Worm (Caenorhabditis elegans) whole organism, L3 larva: ENCODE results near the gene ZK1320.2.

ENCODE experiments used
- R02D3.7 ChIP-seq: fragments of 150-350 bp; optimal IDR thresholded peaks from 2 replicates; lab custom pipeline; 2014; ENCODE audit warnings: missing biosample characterization, missing genetic modification characterization
- aly-2 ChIP-seq: fragments of 150-350 bp; optimal IDR thresholded peaks from 2 replicates; lab custom pipeline; 2014; ENCODE audit warnings: missing biosample characterization, missing genetic modification characterization
- ama-1 ChIP-seq: fragments of 150-350 bp; optimal IDR thresholded peaks from 2 replicates; lab custom pipeline; 2018
- ceh-16 ChIP-seq: sonication (generic microtip); optimal IDR thresholded peaks from 2 replicates; lab custom pipeline; 2017; ENCODE audit warnings: missing biosample characterization, missing genetic modification characterization
- ceh-28 ChIP-seq: fragments of 150-350 bp; optimal IDR thresholded peaks from 2 replicates; lab custom pipeline; 2014; ENCODE audit warnings: missing biosample characterization, missing genetic modification reagents, missing genetic modification characterization
- daf-12 ChIP-seq: fragments of 150-350 bp; optimal IDR thresholded peaks from 2 replicates; lab custom pipeline; 2014; ENCODE audit warnings: missing biosample characterization, missing genetic modification reagents, missing genetic modification characterization
- egl-27 ChIP-seq: sonication (generic microtip); optimal IDR thresholded peaks from 4 replicates; lab custom pipeline; 2017; ENCODE audit warnings: missing biosample characterization, missing genetic modification reagents, missing genetic modification characterization
- elt-1 ChIP-seq: fragments of 150-350 bp; optimal IDR thresholded peaks from 2 replicates; lab custom pipeline; 2014; ENCODE audit warnings: missing biosample characterization, missing genetic modification characterization
- elt-2 ChIP-seq: sonication (generic microtip); optimal IDR thresholded peaks from 2 replicates; lab custom pipeline; 2016; ENCODE audit warnings: missing genetic modification reagents, mild to moderate bottlenecking, missing genetic modification characterization, missing compliant biosample characterization
- eor-1 ChIP-seq, 2 experiments: fragments of 150-350 bp; optimal IDR thresholded peaks; 2 replicates each; lab custom pipeline; 2014 to 2018; ENCODE audit warnings: missing biosample characterization in 2 of 2, missing genetic modification characterization in 2 of 2
- fkh-10 ChIP-seq: sonication (generic microtip); optimal IDR thresholded peaks from 2 replicates; lab custom pipeline; 2017; ENCODE audit warnings: missing biosample characterization, missing genetic modification reagents, missing genetic modification characterization
- fkh-2 ChIP-seq: fragments of 150-350 bp; optimal IDR thresholded peaks from 2 replicates; lab custom pipeline; 2014; ENCODE audit warnings: missing biosample characterization, missing genetic modification reagents, missing genetic modification characterization
- fos-1 ChIP-seq: fragments of 150-350 bp; optimal IDR thresholded peaks from 2 replicates; lab custom pipeline; 2014; ENCODE audit warnings: missing biosample characterization, missing genetic modification characterization
- hmg-11 ChIP-seq: sonication (generic microtip); optimal IDR thresholded peaks from 2 replicates; lab custom pipeline; 2016; ENCODE audit warnings: missing genetic modification characterization, missing compliant biosample characterization
- jun-1 ChIP-seq: fragments of 150-350 bp; optimal IDR thresholded peaks from 2 replicates; lab custom pipeline; 2014; ENCODE audit warnings: missing biosample characterization, missing genetic modification reagents, missing genetic modification characterization
- lin-15B ChIP-seq: fragments of 150-350 bp; optimal IDR thresholded peaks from 2 replicates; lab custom pipeline; 2014; ENCODE audit warnings: missing biosample characterization, missing genetic modification characterization
- lin-39 ChIP-seq: fragments of 150-350 bp; optimal IDR thresholded peaks from 2 replicates; lab custom pipeline; 2018; ENCODE audit warnings: missing biosample characterization, missing genetic modification reagents, missing genetic modification characterization
- lsy-12 ChIP-seq: sonication (generic microtip); optimal IDR thresholded peaks from 2 replicates; lab custom pipeline; 2016; ENCODE audit warnings: mild to moderate bottlenecking, missing genetic modification characterization, missing compliant biosample characterization
- nfya-1 ChIP-seq: sonication (generic microtip); optimal IDR thresholded peaks from 2 replicates; lab custom pipeline; 2017; ENCODE audit warnings: missing genetic modification characterization, mild to moderate bottlenecking, missing compliant biosample characterization, antibody characterized with exemption, moderate library complexity; ENCODE audit not compliant: insufficient read depth
- nhr-11 ChIP-seq: fragments of 150-350 bp; optimal IDR thresholded peaks from 2 replicates; lab custom pipeline; 2014; ENCODE audit warnings: missing biosample characterization, missing genetic modification characterization
- nhr-23 ChIP-seq: fragments of 150-350 bp; optimal IDR thresholded peaks from 2 replicates; lab custom pipeline; 2014; ENCODE audit warnings: missing biosample characterization, missing genetic modification reagents, missing genetic modification characterization
- nhr-237 ChIP-seq: fragments of 150-350 bp; optimal IDR thresholded peaks from 2 replicates; lab custom pipeline; 2014; ENCODE audit warnings: missing biosample characterization, missing genetic modification characterization
- nhr-25 ChIP-seq: sonication (generic microtip); optimal IDR thresholded peaks from 2 replicates; lab custom pipeline; 2017; ENCODE audit warnings: missing biosample characterization, missing genetic modification characterization
- nhr-28 ChIP-seq: fragments of 150-350 bp; optimal IDR thresholded peaks from 2 replicates; lab custom pipeline; 2014; ENCODE audit warnings: missing biosample characterization, missing genetic modification characterization
- nhr-67 ChIP-seq: fragments of 150-350 bp; optimal IDR thresholded peaks from 2 replicates; lab custom pipeline; 2014; ENCODE audit warnings: missing biosample characterization, missing genetic modification characterization
- nhr-76 ChIP-seq: fragments of 150-350 bp; sonication (generic microtip); optimal IDR thresholded peaks from 5 replicates; lab custom pipeline; 2014; ENCODE audit warnings: missing biosample characterization, missing genetic modification characterization
- pha-4 ChIP-seq: fragments of 150-350 bp; optimal IDR thresholded peaks from 2 replicates; lab custom pipeline; 2014; ENCODE audit warnings: missing biosample characterization, missing genetic modification reagents, missing genetic modification characterization
- pqm-1 ChIP-seq: fragments of 150-350 bp; optimal IDR thresholded peaks from 2 replicates; lab custom pipeline; 2017; ENCODE audit warnings: missing biosample characterization, missing genetic modification characterization, inconsistent platforms
- sea-2 ChIP-seq: fragments of 150-350 bp; sonication (generic microtip); optimal IDR thresholded peaks from 4 replicates; lab custom pipeline; 2014; ENCODE audit warnings: missing biosample characterization, missing genetic modification reagents, missing genetic modification characterization
- skn-1 ChIP-seq: fragments of 150-350 bp; optimal IDR thresholded peaks from 2 replicates; lab custom pipeline; 2014; ENCODE audit warnings: missing biosample characterization, missing genetic modification characterization
- tbx-2 ChIP-seq: sonication (generic microtip); optimal IDR thresholded peaks from 2 replicates; lab custom pipeline; 2016; ENCODE audit warnings: mild to moderate bottlenecking, missing genetic modification characterization, missing compliant biosample characterization
- unc-62 ChIP-seq: fragments of 150-350 bp; sonication (generic microtip); optimal IDR thresholded peaks from 4 replicates; lab custom pipeline; 2014; ENCODE audit warnings: missing biosample characterization, missing genetic modification reagents, missing genetic modification characterization
- zag-1 ChIP-seq: fragments of 150-350 bp; optimal IDR thresholded peaks from 2 replicates; lab custom pipeline; 2014; ENCODE audit warnings: missing biosample characterization, missing genetic modification characterization
- ztf-4 ChIP-seq: fragments of 150-350 bp; optimal IDR thresholded peaks from 2 replicates; lab custom pipeline; 2014; ENCODE audit warnings: missing biosample characterization, missing genetic modification characterization

Gene ZK1320.2

DNA sequence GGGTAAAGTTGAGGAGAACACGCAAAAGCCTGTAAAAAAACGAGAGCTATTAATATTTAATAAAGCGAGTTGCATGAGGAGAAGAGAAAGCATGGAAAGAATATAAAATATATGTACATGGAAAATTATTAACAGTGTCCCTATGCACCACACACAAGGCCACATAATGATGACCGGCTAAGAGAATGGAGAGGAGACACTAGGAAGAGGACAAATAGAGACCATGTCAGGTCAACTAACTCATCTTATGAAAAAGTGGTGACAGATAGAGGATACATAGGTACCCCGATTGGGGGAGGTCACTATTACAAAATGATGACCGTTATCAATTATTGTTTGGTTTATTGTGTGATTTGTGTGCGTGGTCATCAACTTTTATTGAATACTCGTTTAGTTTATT is 14.4 kb downstream of the ZK1320.2 start, which contains the start of gene fzr-1:
Gene fzr-1, minus strand, starts transcription at position 29 of the 400 bp plus-strand sequence.
- TF ChIP-seq fkh-10 (GFP tag; lab: Kevin White, UChicago) (no peak), nhr-23 (peak; percentile 24)

DNA sequence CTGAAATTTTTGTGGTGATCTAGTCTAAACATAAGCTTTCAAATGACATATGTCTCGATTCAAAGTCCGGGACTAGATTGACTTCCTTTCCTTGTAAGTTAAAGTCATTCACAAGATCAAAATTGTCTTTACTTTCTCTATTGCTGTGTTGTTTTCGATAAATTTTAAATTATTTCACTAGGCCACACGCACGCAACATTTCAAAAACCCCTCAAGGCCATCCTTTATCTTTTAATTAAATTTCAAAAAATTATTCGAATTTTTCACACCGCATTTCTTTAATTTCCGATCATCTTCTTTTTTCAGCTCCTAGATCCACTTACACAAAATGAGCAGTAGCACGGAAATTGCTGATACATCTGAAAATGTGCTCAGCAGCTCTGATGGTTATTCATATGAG is 22.5 kb downstream of the ZK1320.2 start, which contains the start of gene ZK1307.7:
Gene ZK1307.7, plus strand, starts transcription at position 301 of the 400 bp plus-strand sequence.
- TF ChIP-seq pqm-1 (tag; lab: Kevin White, UChicago) (no peak), zag-1 (tag; lab: Kevin White, UChicago) (no peak), elt-1 (no peak), elt-2 (tag; lab: Kevin White, UChicago) (no peak), fkh-10 (GFP tag; lab: Kevin White, UChicago) (no peak), fos-1 (tag; lab: Kevin White, UChicago) (no peak), ama-1 (lab: Kevin White, UChicago) (no peak), nhr-11 (no peak), nhr-28 (no peak), lin-39 (tag; lab: Kevin White, UChicago) (no peak), fkh-2 (no peak), jun-1 (tag; lab: Kevin White, UChicago) (no peak), nhr-76 (tag; lab: Kevin White, UChicago) (no peak)

DNA sequence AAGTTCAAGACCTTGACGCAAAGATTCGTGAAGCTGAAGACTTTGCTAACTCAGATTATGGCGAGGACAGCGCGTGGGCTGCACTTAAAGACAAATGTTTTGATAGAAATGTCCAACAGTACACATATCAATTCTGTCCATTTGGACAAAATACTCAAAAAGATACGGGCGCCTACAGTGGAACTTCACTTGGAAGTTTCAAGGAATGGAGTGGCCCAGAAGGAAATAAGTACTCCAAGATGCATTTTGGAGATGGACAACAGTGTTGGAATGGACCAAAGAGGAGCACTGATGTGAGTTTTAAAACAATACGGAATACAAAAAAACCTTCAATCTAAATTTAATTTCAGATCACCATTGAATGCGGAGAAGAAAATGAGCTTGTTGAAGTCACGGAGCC is 32.9 kb downstream of the ZK1320.2 start:
- TF ChIP-seq pha-4 (tag; lab: Kevin White, UChicago) (no peak), lsy-12 (no peak), nhr-237 (no peak), skn-1 (tag; lab: Kevin White, UChicago) (no peak), eor-1 (tag; optimal IDR thresholded peaks at IDR 0.05; lab: Kevin White, UChicago) (no peak), pqm-1 (tag; lab: Kevin White, UChicago) (no peak), nhr-11 (no peak), nhr-67 (no peak), ceh-28 (tag; lab: Kevin White, UChicago) (no peak), daf-12 (tag; lab: Kevin White, UChicago) (no peak), R02D3.7 (no peak), fkh-10 (GFP tag; lab: Kevin White, UChicago) (no peak), aly-2 (tag; lab: Kevin White, UChicago) (no peak), ceh-16 (tag; lab: Kevin White, UChicago) (no peak)

- peak; percentile 45 for TF ChIP-seq elt-2 (tag; lab: Kevin White, UChicago)
- peak; percentile 34 for TF ChIP-seq nfya-1 (tag; lab: Kevin White, UChicago)
- TF ChIP-seq egl-27, result no peak
- peak; percentile 34 for TF ChIP-seq pqm-1 (tag; lab: Kevin White, UChicago)
- TF ChIP-seq lin-39 (tag; lab: Kevin White, UChicago), result peak; percentile 22
- TF ChIP-seq nhr-237, result no peak
- peak; percentile 33 for TF ChIP-seq hmg-11 (tag; lab: Kevin White, UChicago)
- TF ChIP-seq ztf-4, result no peak
- TF ChIP-seq pha-4 (tag; lab: Kevin White, UChicago), result peak; percentile 9
- TF ChIP-seq ama-1 (lab: Kevin White, UChicago), result no peak
- TF ChIP-seq lin-15B (tag; lab: Kevin White, UChicago), result peak; percentile 40
- TF ChIP-seq tbx-2 (tag; lab: Kevin White, UChicago), result no peak
These were observed 34.6 kb downstream of the ZK1320.2 start, which contains the start of the genes dnj-20 and ZK1307.8 for ce11 chrII:9624110-9624695. dnj-20 (minus strand) TSS chrII:9624176. ZK1307.8 (plus strand) TSS chrII:9624613.

DNA sequence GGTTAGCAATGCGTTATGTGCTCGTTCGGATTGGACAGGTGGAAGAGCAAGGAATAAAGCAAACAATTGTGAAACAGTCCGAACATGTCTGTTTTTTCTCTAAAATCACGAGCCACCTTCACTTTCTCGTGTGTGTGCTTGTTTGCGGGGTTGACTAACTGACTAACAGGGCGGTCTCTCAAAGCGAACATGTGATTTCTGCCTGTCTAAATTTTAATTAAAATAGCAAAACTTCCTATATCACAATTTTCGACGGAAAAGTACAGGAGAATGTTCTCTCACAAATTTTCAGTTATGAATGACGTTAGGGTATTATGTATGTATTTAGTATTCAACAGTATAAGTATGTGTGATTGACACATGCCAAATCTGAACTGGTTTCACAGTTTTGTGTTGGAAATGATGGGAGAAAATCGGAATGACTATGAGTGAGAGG is 36.9 kb downstream of the ZK1320.2 start:
- TF ChIP-seq ceh-28 (tag; lab: Kevin White, UChicago) (no peak), R02D3.7 (no peak), sea-2 (GFP tag; lab: Kevin White, UChicago) (no peak), zag-1 (tag; lab: Kevin White, UChicago) (no peak), nhr-23 (peak; percentile 8), unc-62 (no peak), nhr-67 (no peak), daf-12 (tag; lab: Kevin White, UChicago) (no peak), pha-4 (tag; lab: Kevin White, UChicago) (peak; percentile 91), nhr-25 (no peak)
